Fruit fly (Drosophila melanogaster): ENCODE data around the gene CG14830.

Gene CG14830

dm6 chr3L:7243775-7244438 lies 19.8 kb downstream of the CG14830 start, which contains the start of the genes mRpL50 and mei-P22:
TSS of gene mRpL50 (minus strand) at chr3L:7243933.
TSS of gene mei-P22 (plus strand) at chr3L:7244388.
- TF ChIP-seq Eip75B (GFP tag; optimal IDR thresholded peaks at IDR 0.05) (peak; percentile 5), CG6276 (GFP tag; optimal IDR thresholded peaks at IDR 0.05) (no peak), CG11902 (GFP tag; optimal IDR thresholded peaks at IDR 0.05) (no peak), CG32006 (GFP tag; optimal IDR thresholded peaks at IDR 0.05) (no peak), OdsH (GFP tag; optimal IDR thresholded peaks at IDR 0.05) (peak; percentile 24), Hr38 (GFP tag; optimal IDR thresholded peaks at IDR 0.05) (no peak), pdm3 (GFP tag; optimal IDR thresholded peaks at IDR 0.05) (peak; percentile 44), Met (GFP tag; optimal IDR thresholded peaks at IDR 0.05) (peak; percentile 11), fd59A (GFP tag; optimal IDR thresholded peaks at IDR 0.05) (no peak), Eip78C (GFP tag) (peak; percentile 54), Smox (GFP tag; optimal IDR thresholded peaks at IDR 0.05) (peak; percentile 1), CG7368 (GFP tag; optimal IDR thresholded peaks at IDR 0.05) (no peak), CG3032 (tag; optimal IDR thresholded peaks at IDR 0.05) (peak; percentile 2), CG6792 (GFP tag; optimal IDR thresholded peaks at IDR 0.05) (peak; percentile 7), eg (GFP tag; IDR thresholded peaks at IDR 0.05) (no peak), CG8319 (GFP tag; optimal IDR thresholded peaks at IDR 0.05) (no peak), lz (GFP tag; optimal IDR thresholded peaks at IDR 0.05) (peak; percentile 31), fd85E (GFP tag; optimal IDR thresholded peaks at IDR 0.05) (no peak), Hr4 (GFP tag; optimal IDR thresholded peaks at IDR 0.05) (peak; percentile 21), Sox14 (GFP tag; optimal IDR thresholded peaks at IDR 0.05) (peak; percentile 15), CG11762 (GFP tag; optimal IDR thresholded peaks at IDR 0.05; ENCODE audit: insufficient read depth) (no peak), esn (GFP tag; optimal IDR thresholded peaks at IDR 0.05) (peak; percentile 38), Lpt (GFP tag; optimal IDR thresholded peaks at IDR 0.05) (no peak), acj6 (GFP tag; optimal IDR thresholded peaks at IDR 0.05) (peak; percentile 4), topi (GFP tag; optimal IDR thresholded peaks at IDR 0.05) (peak; percentile 9), fkh (GFP tag; optimal IDR thresholded peaks at IDR 0.05) (peak; percentile 93), CG1621 (tag; optimal IDR thresholded peaks at IDR 0.05) (no peak), svp (GFP tag) (no peak), salr (GFP tag; optimal IDR thresholded peaks at IDR 0.05) (no peak), CG31627 (GFP tag; optimal IDR thresholded peaks at IDR 0.05) (peak; percentile 28), CG8119 (GFP tag; IDR thresholded peaks at IDR 0.05) (no peak), Gug (GFP tag; IDR thresholded peaks at IDR 0.05) (no peak), Ets21C (GFP tag; optimal IDR thresholded peaks at IDR 0.05) (no peak), CG10631 (GFP tag; optimal IDR thresholded peaks at IDR 0.05) (peak; percentile 5), CG4318 (GFP tag; optimal IDR thresholded peaks at IDR 0.05) (no peak), achi (GFP tag; optimal IDR thresholded peaks at IDR 0.05) (no peak), Hr39 (GFP tag; optimal IDR thresholded peaks at IDR 0.05) (peak; percentile 37)

dm6 chr3L:7241217-7241859 lies 22.4 kb downstream of the CG14830 start, which contains the start of the genes RpL18 and Neos:
TSS of gene RpL18 (minus strand) at chr3L:7241351.
TSS of gene Neos (plus strand) at chr3L:7241628.
- TF ChIP-seq CG1621 (tag; optimal IDR thresholded peaks at IDR 0.05) (peak; percentile 49), net (GFP tag; optimal IDR thresholded peaks at IDR 0.05) (peak; percentile 76), fd59A (GFP tag; optimal IDR thresholded peaks at IDR 0.05) (peak; percentile 27), ss (GFP tag; optimal IDR thresholded peaks at IDR 0.05) (peak in 1 of 2 experiments; percentile 72), CG9139 (GFP tag; optimal IDR thresholded peaks at IDR 0.05) (no peak), Ets96B (tag; optimal IDR thresholded peaks at IDR 0.05) (no peak), CG11762 (GFP tag; optimal IDR thresholded peaks at IDR 0.05; ENCODE audit: insufficient read depth) (peak; percentile 48), CG8119 (GFP tag; IDR thresholded peaks at IDR 0.05) (peak; percentile 16; the same call in 1 of the 3 replicates), CG8632 (GFP tag; optimal IDR thresholded peaks at IDR 0.05) (peak; percentile 57), dac (GFP tag; optimal IDR thresholded peaks at IDR 0.05) (peak; percentile 27), CG6808 (GFP tag; optimal IDR thresholded peaks at IDR 0.05) (no peak), eg (GFP tag; IDR thresholded peaks at IDR 0.05) (peak; percentile 77), Lpt (GFP tag; optimal IDR thresholded peaks at IDR 0.05) (no peak), CG3919 (GFP tag; optimal IDR thresholded peaks at IDR 0.05) (peak; percentile 79), CG16779 (tag; optimal IDR thresholded peaks at IDR 0.05) (no peak), Sox102F (GFP tag; optimal IDR thresholded peaks at IDR 0.05) (peak; percentile 81), CG34406 (GFP tag; optimal IDR thresholded peaks at IDR 0.05) (peak; percentile 60), fd85E (GFP tag; optimal IDR thresholded peaks at IDR 0.05) (peak; percentile 82), Blimp-1 (GFP tag; optimal IDR thresholded peaks at IDR 0.05) (peak; percentile 57), Hr39 (GFP tag; optimal IDR thresholded peaks at IDR 0.05) (peak; percentile 57), Hr4 (GFP tag; optimal IDR thresholded peaks at IDR 0.05) (peak; percentile 68), Eip93F (GFP tag; optimal IDR thresholded peaks at IDR 0.05) (no peak)

Data from whole organism, prepupa.